Worm (Caenorhabditis elegans) whole organism, midembryonic: ENCODE measurements around the gene cyn-12.

Source experiments
- T22C8.4 ChIP-seq: fragments of 200-800 bp; sonication (Bioruptor generic); IDR thresholded peaks from 2 replicates; pipeline ENCODE4 v1.3.6; 2022; ENCODE audit warnings: missing genetic modification characterization, missing compliant biosample characterization
- cog-1 ChIP-seq: sonication (generic microtip); optimal IDR thresholded peaks from 2 replicates; lab custom pipeline; 2016; ENCODE audit warnings: missing genetic modification characterization, missing compliant biosample characterization
- flt-1 ChIP-seq: fragments of 200-800 bp; sonication (Bioruptor generic); IDR thresholded peaks from 2 replicates; pipeline ENCODE4 v1.3.6; 2022; ENCODE audit warnings: missing genetic modification characterization, missing compliant biosample characterization
- klf-2 ChIP-seq: fragments of 200-800 bp; sonication (Bioruptor generic); conservative IDR thresholded peaks from 2 replicates; pipeline ENCODE4 v1.3.6; 2022; ENCODE audit warnings: missing genetic modification reagents, missing genetic modification characterization, missing compliant biosample characterization
- med-1 ChIP-seq: sonication (generic microtip); optimal IDR thresholded peaks from 2 replicates; lab custom pipeline; 2017; ENCODE audit warnings: missing genetic modification characterization, mild to moderate bottlenecking, missing compliant biosample characterization, antibody characterized with exemption, missing genetic modification reagents; ENCODE audit not compliant: insufficient read depth
- ref-1 ChIP-seq: fragments of 200-800 bp; sonication (Bioruptor generic); conservative IDR thresholded peaks from 2 replicates; pipeline ENCODE4 v1.3.6; 2022; ENCODE audit warnings: missing genetic modification reagents, missing genetic modification characterization, missing compliant biosample characterization
- tab-1 ChIP-seq: fragments of 200-800 bp; sonication (Bioruptor generic); IDR thresholded peaks from 2 replicates; pipeline ENCODE4 v1.3.6; 2022; ENCODE audit warnings: missing genetic modification characterization, missing compliant biosample characterization
- ztf-23 ChIP-seq: fragments of 200-800 bp; sonication (Bioruptor generic); IDR thresholded peaks from 2 replicates; pipeline ENCODE4 v1.3.6; 2022; ENCODE audit warnings: missing genetic modification reagents, missing genetic modification characterization, missing compliant biosample characterization
- ztf-29 ChIP-seq: fragments of 200-800 bp; sonication (Bioruptor generic); IDR thresholded peaks from 2 replicates; pipeline ENCODE4 v1.3.6; 2022; ENCODE audit warnings: missing genetic modification reagents, missing genetic modification characterization, missing compliant biosample characterization

The cyn-12 gene

DNA sequence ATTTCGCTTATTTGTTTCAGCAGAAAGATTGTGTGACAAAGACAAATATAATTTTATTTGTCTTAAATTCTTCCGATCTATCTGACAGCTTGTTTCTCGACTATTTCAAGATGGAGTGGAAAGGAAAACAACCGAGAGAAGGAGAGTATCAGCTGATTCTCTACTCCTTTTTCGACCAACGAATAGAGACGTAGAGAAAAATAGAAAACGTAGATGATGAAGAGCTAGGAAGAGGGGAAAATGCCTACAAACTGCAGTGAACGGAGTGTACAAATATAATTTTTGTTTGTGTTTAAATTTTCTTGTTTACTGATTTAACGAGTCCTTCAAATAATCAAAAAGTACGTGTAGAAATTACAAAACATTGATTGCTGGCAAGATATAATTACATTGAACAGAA is 14.7 kb upstream of the cyn-12 start:
- no peak for TF ChIP-seq ref-1 (GFP tag; lab: Robert Waterston, UW)

DNA sequence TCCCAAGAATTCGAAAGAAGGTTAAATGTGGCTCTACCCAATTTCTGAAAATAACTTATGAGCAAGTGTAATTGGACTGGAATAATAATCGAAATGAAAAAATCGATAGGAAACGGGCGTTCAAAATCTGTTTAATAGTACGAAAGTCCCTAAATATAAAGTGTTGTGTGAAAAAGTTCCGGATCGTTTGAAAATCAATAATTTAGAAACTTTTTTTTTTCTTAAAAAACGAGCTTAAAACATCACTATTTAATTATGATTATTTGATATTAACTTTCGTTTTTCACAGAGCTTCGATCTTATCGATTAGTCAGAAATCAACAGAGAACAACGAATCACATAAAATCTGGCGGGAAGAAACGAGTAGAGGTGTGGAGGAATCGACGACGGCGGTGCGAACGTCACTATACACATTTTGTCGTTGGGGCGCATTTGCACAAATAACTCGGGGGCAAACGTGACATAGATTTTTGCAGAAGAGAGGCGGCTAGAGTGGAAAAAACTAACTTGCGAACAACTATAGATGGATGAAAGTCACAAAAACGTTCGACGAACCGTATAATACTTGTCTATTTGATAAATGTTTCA is 11.7 kb upstream of the cyn-12 start, which contains the start of gene hecd-1:
Gene hecd-1 (minus strand): TSS at position 51 of the 588 bp plus-strand sequence.
- TF ChIP-seq klf-2 (no peak), ref-1 (GFP tag; lab: Robert Waterston, UW) (no peak)

DNA sequence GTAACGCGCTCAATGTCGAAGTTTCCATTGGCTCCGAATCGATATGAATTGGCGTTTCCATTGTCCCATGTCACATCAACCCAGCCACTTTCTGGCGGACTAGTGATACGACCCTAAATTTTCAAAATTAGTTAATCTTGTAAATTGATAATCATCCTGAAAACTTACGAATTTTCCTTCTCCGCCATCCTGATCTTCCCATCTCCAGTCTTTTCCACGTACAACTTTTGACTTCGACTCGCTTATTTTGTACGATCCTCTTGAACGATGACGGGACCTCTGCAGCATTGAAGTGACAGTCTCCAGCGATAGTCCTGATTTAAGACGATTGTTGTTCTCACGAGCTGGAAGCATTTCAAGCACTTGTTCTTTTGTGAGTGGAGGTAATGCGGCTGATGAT is 6.1 kb upstream of the cyn-12 start:
- TF ChIP-seq ztf-23 (GFP tag; lab: Robert Waterston, UW) = no peak
- TF ChIP-seq T22C8.4 (GFP tag; lab: Robert Waterston, UW) = no peak
- TF ChIP-seq tab-1 (GFP tag; lab: Robert Waterston, UW) = no peak
- TF ChIP-seq ref-1 (GFP tag; lab: Robert Waterston, UW) = no peak
- no peak for TF ChIP-seq ztf-29
- no peak for TF ChIP-seq klf-2
- TF ChIP-seq med-1 (GFP tag; lab: Kevin White, UChicago) = no peak
- no peak for TF ChIP-seq flt-1 (GFP tag; lab: Robert Waterston, UW)
- no peak for TF ChIP-seq cog-1 (tag; lab: Kevin White, UChicago)

DNA sequence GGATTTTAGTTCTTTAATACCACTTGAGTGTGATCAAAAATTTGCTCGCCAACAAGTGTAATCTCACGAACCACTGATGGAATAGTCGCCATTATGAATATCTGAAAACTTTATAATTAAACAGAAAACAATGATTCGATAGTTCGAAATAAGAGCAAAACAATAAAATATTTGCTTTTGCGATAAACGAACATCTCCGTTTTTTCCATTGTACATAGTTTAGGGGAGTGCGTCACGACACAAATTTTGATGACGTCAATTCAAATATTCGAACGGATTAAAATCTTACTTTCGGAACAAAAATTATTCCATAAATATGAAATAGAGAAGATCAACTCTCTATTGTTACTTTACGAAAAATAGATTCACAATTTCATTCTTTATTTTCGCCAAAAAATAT is 966 bp upstream of the cyn-12 start, which contains the start of gene mutd-1:
Gene mutd-1 (minus strand): TSS at position 101 of the 400 bp plus-strand sequence.
- no peak for TF ChIP-seq T22C8.4 (GFP tag; lab: Robert Waterston, UW)
- no peak for TF ChIP-seq flt-1 (GFP tag; lab: Robert Waterston, UW)
- no peak for TF ChIP-seq cog-1 (tag; lab: Kevin White, UChicago)
- TF ChIP-seq ref-1 (GFP tag; lab: Robert Waterston, UW) = no peak
- no peak for TF ChIP-seq ztf-29
- no peak for TF ChIP-seq ztf-23 (GFP tag; lab: Robert Waterston, UW)
- TF ChIP-seq tab-1 (GFP tag; lab: Robert Waterston, UW) = no peak
- TF ChIP-seq med-1 (GFP tag; lab: Kevin White, UChicago) = no peak

DNA sequence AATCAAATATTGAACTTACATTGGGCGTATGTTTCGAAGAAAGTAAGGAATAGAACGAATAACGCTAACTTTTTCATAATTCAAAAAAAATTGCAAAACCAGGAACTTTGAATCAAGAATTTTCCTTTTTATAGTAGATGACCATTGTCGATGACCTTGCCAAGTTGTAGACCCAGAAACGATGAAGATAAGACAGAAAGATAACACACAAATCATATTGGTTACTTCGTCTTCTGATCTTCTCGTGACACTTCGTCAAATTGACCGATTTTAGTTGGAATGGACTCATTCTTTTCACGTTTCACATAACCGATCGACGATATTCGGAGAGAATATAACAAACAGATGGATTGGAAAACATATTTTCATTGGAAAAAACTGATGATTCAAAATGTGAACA is 1.2 kb downstream of the cyn-12 start, which contains the start of gene grsp-3:
Gene grsp-3 (minus strand): TSS at position 149 of the 400 bp plus-strand sequence.
- TF ChIP-seq klf-2 (no peak), ztf-23 (GFP tag; lab: Robert Waterston, UW) (no peak)

DNA sequence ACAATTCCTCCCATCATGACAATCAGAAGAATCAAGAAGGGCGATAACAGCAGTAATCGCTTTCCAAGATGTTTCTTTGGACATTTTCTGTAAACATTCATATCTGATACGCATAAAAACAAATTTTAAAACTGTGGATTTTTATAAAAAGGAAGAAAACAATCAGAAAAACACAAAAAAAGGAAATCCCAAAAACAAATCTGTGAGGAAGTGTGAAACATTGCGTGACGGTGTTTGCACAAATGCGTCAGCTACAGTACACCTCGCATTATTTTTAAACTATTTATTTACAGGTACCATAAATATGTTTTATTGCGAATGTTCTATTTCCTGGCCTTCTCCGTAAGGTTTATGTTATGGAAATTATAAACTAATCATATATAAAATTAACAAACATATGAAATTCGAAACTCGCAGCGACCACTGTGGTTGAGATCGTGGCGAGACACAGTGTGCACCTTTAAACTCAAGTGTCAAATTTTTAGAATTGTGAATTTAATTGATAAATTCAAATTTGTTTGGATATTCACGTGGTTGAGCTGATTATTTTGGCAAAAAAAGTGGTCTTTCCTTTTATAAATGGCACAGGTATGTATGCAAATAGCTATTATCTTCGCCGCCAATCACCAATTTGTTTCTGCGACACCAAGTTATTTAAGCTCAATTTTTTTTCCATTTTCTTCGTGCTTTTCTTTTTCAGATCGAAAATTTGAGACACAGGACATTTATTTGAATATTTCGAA is 11.5 kb downstream of the cyn-12 start, which contains the start of the genes C34D4.10 and str-48:
Gene C34D4.10 (minus strand): TSS at position 101 of the 743 bp plus-strand sequence.
Gene str-48 (plus strand): TSS at position 693 of the 743 bp plus-strand sequence.
- no peak for TF ChIP-seq med-1 (GFP tag; lab: Kevin White, UChicago)

DNA sequence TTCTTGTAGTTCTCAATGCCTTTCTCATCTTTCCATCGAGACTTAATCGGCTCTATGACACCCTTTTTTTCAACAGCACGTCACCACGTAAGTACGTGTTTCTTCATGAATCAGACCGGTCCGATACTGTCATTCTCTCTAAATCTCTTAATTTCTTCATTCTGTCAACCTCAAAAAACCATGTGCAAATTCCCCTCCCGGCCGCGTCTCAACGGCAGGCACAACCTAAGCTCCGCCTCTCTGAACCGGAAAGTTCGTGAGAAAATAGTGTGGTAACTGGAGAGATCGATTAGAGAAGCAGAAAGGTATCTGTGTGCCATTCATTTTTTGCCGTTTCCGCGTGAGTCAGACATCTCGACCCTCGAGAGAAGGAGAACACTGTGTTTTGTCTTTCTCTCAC is 18.4 kb downstream of the cyn-12 start, which contains the start of gene nas-8:
Gene nas-8 (plus strand): TSS at position 301 of the 400 bp plus-strand sequence.
- no peak for TF ChIP-seq cog-1 (tag; lab: Kevin White, UChicago)
- TF ChIP-seq flt-1 (GFP tag; lab: Robert Waterston, UW) = no peak
- no peak for TF ChIP-seq tab-1 (GFP tag; lab: Robert Waterston, UW)
- TF ChIP-seq ref-1 (GFP tag; lab: Robert Waterston, UW) = no peak
- TF ChIP-seq ztf-23 (GFP tag; lab: Robert Waterston, UW) = no peak
- TF ChIP-seq ztf-29 = no peak
- no peak for TF ChIP-seq T22C8.4 (GFP tag; lab: Robert Waterston, UW)
- TF ChIP-seq klf-2 = no peak
- no peak for TF ChIP-seq med-1 (GFP tag; lab: Kevin White, UChicago)

DNA sequence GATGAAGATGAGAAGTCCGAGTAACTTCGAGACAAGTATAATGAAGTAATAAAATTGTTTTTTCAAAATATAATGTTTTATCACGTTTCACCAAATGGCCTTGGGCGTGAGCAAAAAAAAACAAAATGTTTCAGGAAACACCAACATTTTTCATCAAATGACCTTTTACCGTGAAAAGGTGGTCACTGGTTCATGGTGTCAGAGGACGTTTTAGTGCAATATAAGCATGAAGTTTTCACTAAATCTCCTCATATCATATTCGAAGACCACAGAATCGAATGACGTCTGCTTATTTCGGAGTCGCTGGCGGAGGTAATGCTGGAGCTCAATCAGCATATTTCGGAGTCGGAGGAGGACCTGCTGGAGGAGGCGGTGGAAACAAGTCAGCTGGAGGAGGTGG is 21.7 kb downstream of the cyn-12 start, which contains the start of the genes ZC477.7 and ssq-3:
Gene ZC477.7 (minus strand): TSS at position 101 of the 400 bp plus-strand sequence.
Gene ssq-3 (plus strand): TSS at position 251 of the 400 bp plus-strand sequence.
- no peak for TF ChIP-seq flt-1 (GFP tag; lab: Robert Waterston, UW)
- TF ChIP-seq tab-1 (GFP tag; lab: Robert Waterston, UW) = no peak
- no peak for TF ChIP-seq ref-1 (GFP tag; lab: Robert Waterston, UW)
- TF ChIP-seq ztf-29 = no peak
- TF ChIP-seq T22C8.4 (GFP tag; lab: Robert Waterston, UW) = no peak
- TF ChIP-seq klf-2 = no peak
- TF ChIP-seq cog-1 (tag; lab: Kevin White, UChicago) = no peak

DNA sequence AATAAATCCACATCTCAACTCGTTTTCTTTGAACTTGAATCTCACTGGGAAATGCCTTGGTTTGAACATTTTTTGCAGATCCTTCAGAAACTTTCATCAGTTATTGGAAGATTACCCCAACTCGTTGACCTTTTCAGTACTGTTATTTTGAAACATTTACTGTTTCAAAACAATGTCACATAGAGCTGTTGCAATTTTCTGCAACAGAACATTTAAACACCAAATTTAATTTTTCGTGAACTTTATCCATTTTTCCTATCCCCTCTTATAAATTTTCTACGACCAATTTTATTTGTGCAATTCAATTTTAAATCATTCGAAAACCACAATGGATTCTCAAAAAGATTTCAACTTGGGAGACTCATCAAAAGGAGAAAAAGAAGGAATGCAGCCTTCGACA is 25.1 kb downstream of the cyn-12 start, which contains the start of gene ZC477.2:
Gene ZC477.2 (plus strand): TSS at position 301 of the 400 bp plus-strand sequence.
- TF ChIP-seq cog-1 (tag; lab: Kevin White, UChicago) (no peak), ref-1 (GFP tag; lab: Robert Waterston, UW) (no peak), med-1 (GFP tag; lab: Kevin White, UChicago) (no peak), klf-2 (no peak), flt-1 (GFP tag; lab: Robert Waterston, UW) (no peak), ztf-23 (GFP tag; lab: Robert Waterston, UW) (no peak), T22C8.4 (GFP tag; lab: Robert Waterston, UW) (no peak)

DNA sequence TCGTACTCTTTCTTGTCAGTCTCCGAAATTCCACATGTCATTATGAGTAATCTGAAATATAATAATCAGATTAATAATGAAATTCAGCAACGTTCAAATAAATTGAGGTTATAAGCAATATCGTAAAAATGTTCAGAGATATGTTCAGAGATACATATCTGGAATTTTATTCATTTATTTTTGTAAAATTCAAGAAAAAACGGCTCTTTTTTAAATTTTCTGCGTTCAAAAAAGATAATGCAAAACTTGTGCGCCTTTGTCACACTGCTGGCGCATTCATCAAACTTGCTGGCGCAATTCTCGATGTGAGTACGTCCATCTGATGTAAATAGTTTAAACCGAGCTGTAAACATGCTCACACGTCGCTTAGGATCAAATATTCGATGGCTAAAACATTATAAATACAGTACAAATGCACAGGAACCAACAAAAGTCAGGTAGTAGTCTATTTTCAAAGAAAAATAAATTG is 29.8 kb downstream of the cyn-12 start, which contains the start of the genes rde-8 and ZC477.3:
Gene rde-8 (minus strand): TSS at position 51 of the 469 bp plus-strand sequence.
Gene ZC477.3 (plus strand): TSS at position 282 of the 469 bp plus-strand sequence.
- TF ChIP-seq med-1 (GFP tag; lab: Kevin White, UChicago) = no peak
- 0 out of 2 replicates have a peak, but pooled peaks have one; percentile 12 for TF ChIP-seq T22C8.4 (GFP tag; lab: Robert Waterston, UW)
